Fruit fly (Drosophila melanogaster) whole organism, embryonic: ENCODE data around the gene Kdm3.

Source experiments
- ATbp ChIP-seq: fragments of 200-800 bp; sonication (Bioruptor generic); optimal IDR thresholded peaks from 2 replicates; lab custom pipeline; 2017; ENCODE audit warnings: missing biosample characterization, mild to moderate bottlenecking, missing genetic modification characterization, missing genetic modification reagents
- Antp ChIP-seq: fragments of 200-800 bp; sonication (Bioruptor generic); optimal IDR thresholded peaks from 3 replicates; lab custom pipeline; 2016; ENCODE audit warnings: missing biosample characterization, missing genetic modification characterization
- BtbVII ChIP-seq: fragments of 200-800 bp; sonication (Bioruptor generic); optimal IDR thresholded peaks from 3 replicates; lab custom pipeline; 2017; ENCODE audit warnings: missing biosample characterization, mild to moderate bottlenecking, missing genetic modification characterization
- CG10274 ChIP-seq: fragments of 200-800 bp; sonication (Bioruptor generic); optimal IDR thresholded peaks from 3 replicates; lab custom pipeline; 2017; ENCODE audit warnings: missing biosample characterization, mild to moderate bottlenecking, missing genetic modification characterization
- CG12391 ChIP-seq: fragments of 200-800 bp; sonication (Bioruptor generic); optimal IDR thresholded peaks from 3 replicates; lab custom pipeline; 2018; ENCODE audit warnings: missing biosample characterization, mild to moderate bottlenecking, missing genetic modification characterization, moderate library complexity
- CG13424 ChIP-seq: fragments of 200-800 bp; sonication (Bioruptor generic); optimal IDR thresholded peaks from 2 replicates; lab custom pipeline; 2019; ENCODE audit warnings: missing biosample characterization, mild to moderate bottlenecking, missing genetic modification characterization, moderate library complexity
- CG15479 ChIP-seq: fragments of 200-800 bp; sonication (Bioruptor generic); optimal IDR thresholded peaks from 3 replicates; lab custom pipeline; 2019; ENCODE audit warnings: missing biosample characterization, mild to moderate bottlenecking, missing genetic modification characterization, moderate library complexity
- CG15514 ChIP-seq: fragments of 200-800 bp; sonication (Bioruptor generic); optimal IDR thresholded peaks from 3 replicates; lab custom pipeline; 2017; ENCODE audit warnings: missing biosample characterization, missing genetic modification characterization, mild to moderate bottlenecking, moderate library complexity, missing genetic modification reagents
- CG15696 ChIP-seq: fragments of 200-800 bp; sonication (Bioruptor generic); optimal IDR thresholded peaks from 2 replicates; lab custom pipeline; 2019; ENCODE audit warnings: missing biosample characterization, mild to moderate bottlenecking, missing genetic modification characterization, moderate library complexity
- CG18476 ChIP-seq: fragments of 200-800 bp; sonication (Bioruptor generic); optimal IDR thresholded peaks from 2 replicates; lab custom pipeline; 2016; ENCODE audit warnings: missing biosample characterization, mild to moderate bottlenecking, missing genetic modification characterization
- CG2202 ChIP-seq: fragments of 200-800 bp; sonication (Bioruptor generic); optimal IDR thresholded peaks from 2 replicates; lab custom pipeline; 2018; ENCODE audit warnings: missing biosample characterization, mild to moderate bottlenecking, missing genetic modification characterization
- CG2678 ChIP-seq: fragments of 200-800 bp; sonication (Bioruptor generic); optimal IDR thresholded peaks from 3 replicates; lab custom pipeline; 2019; ENCODE audit warnings: missing biosample characterization, mild to moderate bottlenecking, missing genetic modification characterization, moderate library complexity
- CG2712 ChIP-seq: fragments of 200-800 bp; optimal IDR thresholded peaks from 3 replicates; lab custom pipeline; 2019; ENCODE audit warnings: missing biosample characterization, mild to moderate bottlenecking, missing genetic modification characterization, moderate library complexity
- CG2875 ChIP-seq: fragments of 200-800 bp; sonication (Bioruptor generic); optimal IDR thresholded peaks from 2 replicates; lab custom pipeline; 2017; ENCODE audit warnings: missing biosample characterization, mild to moderate bottlenecking, missing genetic modification characterization, missing genetic modification reagents
- CG6683 ChIP-seq: fragments of 200-800 bp; sonication (Bioruptor generic); optimal IDR thresholded peaks from 2 replicates; lab custom pipeline; 2017; ENCODE audit warnings: missing biosample characterization, mild to moderate bottlenecking, missing genetic modification characterization, missing genetic modification reagents
- CG7987 ChIP-seq: fragments of 200-800 bp; sonication (Bioruptor generic); optimal IDR thresholded peaks from 2 replicates; lab custom pipeline; 2018; ENCODE audit warnings: missing biosample characterization, mild to moderate bottlenecking, missing genetic modification characterization, moderate library complexity
- CG8290 ChIP-seq, 3 experiments: fragments of 200-800 bp; sonication (Bioruptor generic); optimal IDR thresholded peaks; 2 replicates each; lab custom pipeline; 2016 to 2019; ENCODE audit warnings: missing biosample characterization in 3 of 3, missing genetic modification characterization in 3 of 3, mild to moderate bottlenecking in 2 of 3, moderate library complexity in 1 of 3
- CG9437 ChIP-seq: fragments of 200-800 bp; sonication (Bioruptor generic); optimal IDR thresholded peaks from 2 replicates; lab custom pipeline; 2018; ENCODE audit warnings: missing biosample characterization, mild to moderate bottlenecking, missing genetic modification characterization
- D19A ChIP-seq: fragments of 200-800 bp; optimal IDR thresholded peaks from 3 replicates; lab custom pipeline; 2019; ENCODE audit warnings: missing biosample characterization, mild to moderate bottlenecking, missing genetic modification characterization, moderate library complexity
- Eip74EF ChIP-seq, 2 experiments: fragments of 200-800 bp in 1 of 2; fragments of >200 bp in 1 of 2; sonication (Bioruptor generic) in 1 of 2; optimal IDR thresholded peaks; 2 replicates each; lab custom pipeline; 2017 to 2019; ENCODE audit warnings: missing biosample characterization in 2 of 2, missing genetic modification characterization in 2 of 2, mild to moderate bottlenecking in 1 of 2, moderate library complexity in 1 of 2
- Fer1 ChIP-seq: fragments of 200-800 bp; sonication (Bioruptor generic); optimal IDR thresholded peaks from 2 replicates; lab custom pipeline; 2017; ENCODE audit warnings: missing biosample characterization, mild to moderate bottlenecking, missing genetic modification characterization
- HmgD ChIP-seq: fragments of 200-800 bp; sonication (Bioruptor generic); optimal IDR thresholded peaks from 3 replicates; lab custom pipeline; 2016; ENCODE audit warnings: missing biosample characterization, missing genetic modification characterization
- Hr78 ChIP-seq, 2 experiments: fragments of 200-800 bp in 1 of 2; fragments of >200 bp in 1 of 2; sonication (Bioruptor generic) in 1 of 2; optimal IDR thresholded peaks; 2 replicates each; lab custom pipeline; 2017 to 2019; ENCODE audit warnings: missing biosample characterization in 2 of 2, missing genetic modification characterization in 2 of 2, mild to moderate bottlenecking in 1 of 2, moderate library complexity in 1 of 2
- Med ChIP-seq: fragments of 200-800 bp; sonication (Bioruptor generic); peaks from one replicate; lab custom pipeline; 2016; ENCODE audit warnings: missing biosample characterization, missing genetic modification characterization, mild to moderate bottlenecking, inconsistent platforms, moderate library complexity
- Opbp ChIP-seq: fragments of 200-800 bp; sonication (Bioruptor generic); IDR thresholded peaks from 3 replicates; pipeline ENCODE4 v1.3.6; 2022; ENCODE audit warnings: missing biosample characterization, missing genetic modification characterization; ENCODE audit not compliant: partially characterized antibody
- Pdp1 ChIP-seq, 2 experiments: fragments of 200-800 bp; sonication (Bioruptor generic); optimal IDR thresholded peaks; 3 replicates each; lab custom pipeline; 2016; ENCODE audit warnings: missing biosample characterization in 2 of 2, missing genetic modification characterization in 2 of 2, mild to moderate bottlenecking in 1 of 2, moderate library complexity in 1 of 2
- Sox100B ChIP-seq: fragments of 200-800 bp; sonication (Bioruptor generic); optimal IDR thresholded peaks from 3 replicates; lab custom pipeline; 2018; ENCODE audit warnings: missing biosample characterization, mild to moderate bottlenecking, missing genetic modification characterization
- Tbp ChIP-seq: fragments of >200 bp; optimal IDR thresholded peaks from 2 replicates; lab custom pipeline; 2018; ENCODE audit warnings: missing biosample characterization, missing genetic modification characterization
- Trl ChIP-seq, 3 experiments: fragments of >200 bp in 2 of 3; fragments of 200-800 bp in 1 of 3; sonication (Bioruptor generic) in 1 of 3; optimal IDR thresholded peaks; 2 replicates in 1 of 3; 3 replicates in 2 of 3; lab custom pipeline; 2016 to 2017; ENCODE audit warnings: missing biosample characterization in 1 of 3, missing genetic modification characterization in 1 of 3
- Usf ChIP-seq: fragments of 200-800 bp; sonication (Bioruptor generic); optimal IDR thresholded peaks from 2 replicates; lab custom pipeline; 2017; ENCODE audit warnings: missing genotype, missing biosample characterization, missing genetic modification characterization
- br ChIP-seq: fragments of >200 bp; optimal IDR thresholded peaks from 2 replicates; lab custom pipeline; 2017
- bsh ChIP-seq, 2 experiments: fragments of 200-800 bp; sonication (Bioruptor generic); optimal IDR thresholded peaks; 2 replicates each; lab custom pipeline; 2017 to 2018; ENCODE audit warnings: mild to moderate bottlenecking in 2 of 2, missing biosample characterization in 2 of 2, missing genetic modification characterization in 2 of 2, moderate library complexity in 1 of 2
- cad ChIP-seq: fragments of >200 bp; optimal IDR thresholded peaks from 2 replicates; lab custom pipeline; 2017; ENCODE audit warnings: missing biosample characterization, missing genetic modification characterization
- corto ChIP-seq: fragments of 200-800 bp; sonication (Bioruptor generic); optimal IDR thresholded peaks from 2 replicates; lab custom pipeline; 2016; ENCODE audit warnings: missing biosample characterization, mild to moderate bottlenecking, missing genetic modification characterization, moderate library complexity
- dmrt99B ChIP-seq: fragments of 200-800 bp; sonication (Bioruptor generic); optimal IDR thresholded peaks from 2 replicates; lab custom pipeline; 2018; ENCODE audit warnings: missing biosample characterization, mild to moderate bottlenecking, missing genetic modification characterization, moderate library complexity
- emc ChIP-seq: fragments of 200-800 bp; sonication (Bioruptor generic); optimal IDR thresholded peaks from 2 replicates; lab custom pipeline; 2016; ENCODE audit warnings: missing biosample characterization, missing genetic modification characterization
- kah ChIP-seq: fragments of 200-800 bp; sonication (Bioruptor generic); optimal IDR thresholded peaks from 2 replicates; lab custom pipeline; 2018; ENCODE audit warnings: missing biosample characterization, mild to moderate bottlenecking, missing genetic modification characterization
- lab ChIP-seq: fragments of 200-800 bp; sonication (Bioruptor generic); optimal IDR thresholded peaks from 3 replicates; lab custom pipeline; 2017; ENCODE audit warnings: missing biosample characterization, missing genetic modification characterization, mild to moderate bottlenecking, moderate library complexity, missing genetic modification reagents
- mirr ChIP-seq: fragments of 200-800 bp; sonication (Bioruptor generic); optimal IDR thresholded peaks from 3 replicates; lab custom pipeline; 2018; ENCODE audit warnings: missing biosample characterization, mild to moderate bottlenecking, missing genetic modification characterization
- nerfin-1 ChIP-seq: fragments of 200-800 bp; sonication (Bioruptor generic); optimal IDR thresholded peaks from 3 replicates; lab custom pipeline; 2019; ENCODE audit warnings: missing biosample characterization, mild to moderate bottlenecking, missing genetic modification characterization, moderate library complexity
- oc ChIP-seq: fragments of 200-800 bp; sonication (Bioruptor generic); optimal IDR thresholded peaks from 2 replicates; lab custom pipeline; 2018; ENCODE audit warnings: missing biosample characterization, mild to moderate bottlenecking, missing genetic modification characterization, moderate library complexity
- onecut ChIP-seq: fragments of 200-800 bp; sonication (Bioruptor generic); IDR thresholded peaks from 2 replicates; pipeline ENCODE4 v1.3.6; 2022; ENCODE audit warnings: missing biosample characterization, missing genetic modification characterization
- psq ChIP-seq: fragments of 200-800 bp; sonication (Bioruptor generic); optimal IDR thresholded peaks from 2 replicates; lab custom pipeline; 2017; ENCODE audit warnings: missing biosample characterization, missing genetic modification characterization
- sd ChIP-seq: fragments of 200-800 bp; sonication (Bioruptor generic); optimal IDR thresholded peaks from 3 replicates; lab custom pipeline; 2018; ENCODE audit warnings: missing biosample characterization, mild to moderate bottlenecking, missing genetic modification characterization, moderate library complexity
- trem ChIP-seq: fragments of 200-800 bp; optimal IDR thresholded peaks from 3 replicates; lab custom pipeline; 2019; ENCODE audit warnings: missing biosample characterization, mild to moderate bottlenecking, missing genetic modification characterization, moderate library complexity
- twi ChIP-seq: fragments of 200-800 bp; optimal IDR thresholded peaks from 2 replicates; lab custom pipeline; 2019; ENCODE audit warnings: missing biosample characterization, mild to moderate bottlenecking, missing genetic modification characterization, moderate library complexity
- yki ChIP-seq: fragments of >200 bp; optimal IDR thresholded peaks from 3 replicates; lab custom pipeline; 2018

Kdm3 gene

dm6 chr3R:9550265-9551012, 34.6 kb downstream of the Kdm3 start:
- TF ChIP-seq Sox100B (GFP tag; lab: Kevin White, UChicago): peak; percentile 13
- TF ChIP-seq twi: peak; percentile 22
- TF ChIP-seq HmgD (GFP tag; lab: Kevin White, UChicago): no peak
- no peak for TF ChIP-seq CG18476 (GFP tag; lab: Kevin White, UChicago)
- peak; percentile 7 for TF ChIP-seq trem (tag; lab: Kevin White, UChicago)
- peak; percentile 12 for TF ChIP-seq CG2875 (GFP tag; lab: Kevin White, UChicago)
- no peak for TF ChIP-seq CG8290 (GFP tag; optimal IDR thresholded peaks at IDR 0.05; lab: Kevin White, UChicago)
- peak in 1 of 2 experiments; percentile 12 for TF ChIP-seq CG8290 (tag; optimal IDR thresholded peaks at IDR 0.05; lab: Kevin White, UChicago)
- peak; percentile 26 for TF ChIP-seq Fer1
- peak; percentile 22 for TF ChIP-seq CG2202
- TF ChIP-seq Antp (GFP tag; lab: Kevin White, UChicago): no peak
- no peak for TF ChIP-seq CG15514 (GFP tag; lab: Kevin White, UChicago)
- TF ChIP-seq kah (GFP tag; lab: Kevin White, UChicago): peak; percentile 1
- TF ChIP-seq Hr78 (GFP tag; optimal IDR thresholded peaks at IDR 0.05; lab: Kevin White, UChicago): peak in 1 of 2 experiments; percentile 80
- TF ChIP-seq Usf: no peak
- TF ChIP-seq Trl (optimal IDR thresholded peaks at IDR 0.05; lab: Kevin White, UChicago): peak; percentile 99 to 100
- TF ChIP-seq Trl (GFP tag; optimal IDR thresholded peaks at IDR 0.05; lab: Kevin White, UChicago): peak; percentile 66
- TF ChIP-seq corto (GFP tag; lab: Kevin White, UChicago): peak; percentile 42
- TF ChIP-seq mirr (GFP tag; lab: Kevin White, UChicago): peak; percentile 1
- peak; percentile 4 for TF ChIP-seq onecut (GFP tag; lab: Robert Waterston, UW)
- TF ChIP-seq bsh (GFP tag; optimal IDR thresholded peaks at IDR 0.05; lab: Kevin White, UChicago): peak in 1 of 2 experiments; percentile 16
- TF ChIP-seq psq (GFP tag; lab: Kevin White, UChicago): no peak
- TF ChIP-seq BtbVII (GFP tag; lab: Kevin White, UChicago): no peak
- peak; percentile 31 for TF ChIP-seq CG13424
- TF ChIP-seq emc (GFP tag; lab: Kevin White, UChicago): no peak
- TF ChIP-seq CG6683: peak; percentile 19
- no peak for TF ChIP-seq Opbp (GFP tag; lab: Robert Waterston, UW)
- TF ChIP-seq nerfin-1 (tag; lab: Kevin White, UChicago): peak; percentile 25
- TF ChIP-seq CG7987 (GFP tag; lab: Kevin White, UChicago): peak; percentile 21
- peak; percentile 24 for TF ChIP-seq cad
- peak; percentile 1 for TF ChIP-seq dmrt99B (tag; lab: Kevin White, UChicago)
- TF ChIP-seq Pdp1 (GFP tag; optimal IDR thresholded peaks at IDR 0.05; lab: Kevin White, UChicago): peak in 1 of 2 experiments; percentile 63
- peak; percentile 44 for TF ChIP-seq Tbp (GFP tag; lab: Kevin White, UChicago)
- peak; percentile 41 for TF ChIP-seq CG15479 (GFP tag; lab: Kevin White, UChicago)
- peak; percentile 27 for TF ChIP-seq ATbp (GFP tag; lab: Kevin White, UChicago)
- TF ChIP-seq D19A: peak; percentile 63
- TF ChIP-seq oc (tag; lab: Kevin White, UChicago): peak; percentile 50
- peak; percentile 22 for TF ChIP-seq CG15696
- peak; percentile 12 for TF ChIP-seq CG9437
- no peak for TF ChIP-seq CG10274
- TF ChIP-seq CG2712: peak; percentile 16
- peak; percentile 8 for TF ChIP-seq CG12391 (tag; lab: Kevin White, UChicago)
- TF ChIP-seq br (lab: Kevin White, UChicago): no peak
- peak; percentile 96 for TF ChIP-seq yki (lab: Kevin White, UChicago)
- TF ChIP-seq CG2678: peak; percentile 13
- TF ChIP-seq Eip74EF (GFP tag; optimal IDR thresholded peaks at IDR 0.05; lab: Kevin White, UChicago): peak; percentile 34 to 39
- TF ChIP-seq Med (GFP tag; lab: Kevin White, UChicago): peak; percentile 66
- TF ChIP-seq lab (GFP tag; lab: Kevin White, UChicago): peak; percentile 36
- TF ChIP-seq sd (tag; lab: Kevin White, UChicago): peak; percentile 61
